Worm (Caenorhabditis elegans): ENCODE data around the gene F19B2.5.

DNA sequence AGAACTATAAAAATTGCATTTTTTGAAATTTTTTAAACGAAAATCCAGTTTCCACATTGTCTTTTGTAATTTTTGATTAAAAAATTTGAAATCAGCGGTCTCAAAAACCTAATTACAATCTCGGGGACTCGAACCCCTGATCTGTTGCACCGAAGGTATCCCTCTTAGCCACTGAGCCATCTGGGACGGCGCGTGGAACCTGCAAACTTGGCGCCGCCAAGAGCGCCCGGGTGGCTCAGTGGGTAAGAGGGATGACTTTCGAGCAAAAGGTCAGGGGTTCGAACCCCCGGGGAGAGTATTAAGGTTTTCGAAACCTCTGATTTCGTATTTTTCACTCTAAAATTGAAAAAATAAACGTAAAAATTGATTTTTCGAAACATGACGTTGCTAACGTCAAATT, 41.0 kb downstream of the F19B2.5 start:
- no peak for TF ChIP-seq jun-1 (tag; optimal IDR thresholded peaks at IDR 0.05)
- TF ChIP-seq lsy-2 (tag; optimal IDR thresholded peaks at IDR 0.05) = no peak
